Fruit fly (Drosophila melanogaster) whole organism, embryonic: ENCODE results near the gene CG9775.

ENCODE experiments used
- Ada2b ChIP-seq: fragments of 200-800 bp; sonication (Bioruptor generic); IDR thresholded peaks from 2 replicates; pipeline ENCODE4 v1.3.6; 2022; ENCODE audit warnings: missing biosample characterization, missing genetic modification characterization
- Adf1 ChIP-seq: fragments of 200-800 bp; sonication (Bioruptor generic); IDR thresholded peaks from 2 replicates; pipeline ENCODE4 v1.3.6; 2022; ENCODE audit warnings: missing biosample characterization, missing genetic modification characterization
- Atf-2 ChIP-seq: fragments of 200-800 bp; sonication (Bioruptor generic); optimal IDR thresholded peaks from 2 replicates; lab custom pipeline; 2016; ENCODE audit warnings: missing biosample characterization, missing genetic modification characterization
- CG11560 ChIP-seq: fragments of 200-800 bp; sonication (Bioruptor generic); IDR thresholded peaks from 3 replicates; pipeline ENCODE4 v1.3.6; 2022; ENCODE audit warnings: missing biosample characterization, missing genetic modification characterization
- CG13287 ChIP-seq: fragments of 200-800 bp; sonication (Bioruptor generic); IDR thresholded peaks from 2 replicates; pipeline ENCODE4 v1.3.6; 2022; ENCODE audit warnings: missing biosample characterization, missing genetic modification characterization; ENCODE audit not compliant: partially characterized antibody
- CG13424 ChIP-seq: fragments of 200-800 bp; sonication (Bioruptor generic); optimal IDR thresholded peaks from 2 replicates; lab custom pipeline; 2019; ENCODE audit warnings: missing biosample characterization, mild to moderate bottlenecking, missing genetic modification characterization, moderate library complexity
- CG13624 ChIP-seq: fragments of 200-800 bp; sonication (Bioruptor generic); optimal IDR thresholded peaks from 2 replicates; lab custom pipeline; 2016; ENCODE audit warnings: missing biosample characterization, missing genetic modification characterization
- CG13894 ChIP-seq: fragments of 200-800 bp; sonication (Bioruptor generic); optimal IDR thresholded peaks from 3 replicates; lab custom pipeline; 2018; ENCODE audit warnings: missing biosample characterization, mild to moderate bottlenecking, missing genetic modification characterization, moderate library complexity
- CG14441 ChIP-seq: fragments of 200-800 bp; sonication (Bioruptor generic); IDR thresholded peaks from 2 replicates; pipeline ENCODE4 v1.3.6; 2022; ENCODE audit warnings: missing biosample characterization, missing genetic modification characterization
- CG1832 ChIP-seq: fragments of 200-800 bp; sonication (Bioruptor generic); optimal IDR thresholded peaks from 2 replicates; lab custom pipeline; 2017; ENCODE audit warnings: missing biosample characterization, mild to moderate bottlenecking, missing genetic modification characterization, inconsistent platforms
- CG18619 ChIP-seq: fragments of 200-800 bp; sonication (Bioruptor generic); optimal IDR thresholded peaks from 3 replicates; lab custom pipeline; 2017; ENCODE audit warnings: missing biosample characterization, mild to moderate bottlenecking, missing genetic modification characterization
- CG18764 ChIP-seq: fragments of 200-800 bp; sonication (Bioruptor generic); optimal IDR thresholded peaks from 3 replicates; lab custom pipeline; 2016; ENCODE audit warnings: missing biosample characterization, missing genetic modification characterization
- CG4328 ChIP-seq: fragments of 200-800 bp; sonication (Bioruptor generic); optimal IDR thresholded peaks from 3 replicates; lab custom pipeline; 2017; ENCODE audit warnings: missing biosample characterization, missing genetic modification reagents, missing genetic modification characterization
- CG4360 ChIP-seq: fragments of 200-800 bp; sonication (Bioruptor generic); IDR thresholded peaks from 2 replicates; pipeline ENCODE4 v1.3.6; 2022; ENCODE audit warnings: missing biosample characterization, missing genetic modification characterization
- CG6175 ChIP-seq: fragments of 200-800 bp; sonication (Bioruptor generic); IDR thresholded peaks from 3 replicates; pipeline ENCODE4 v1.3.6; 2022; ENCODE audit warnings: missing biosample characterization, missing genetic modification characterization
- CG7928 ChIP-seq: fragments of 200-800 bp; sonication (Bioruptor generic); optimal IDR thresholded peaks from 2 replicates; lab custom pipeline; 2017; ENCODE audit warnings: missing biosample characterization, mild to moderate bottlenecking, missing genetic modification characterization
- CG8281 ChIP-seq: fragments of 200-800 bp; sonication (Bioruptor generic); optimal IDR thresholded peaks from 2 replicates; lab custom pipeline; 2018; ENCODE audit warnings: missing biosample characterization, mild to moderate bottlenecking, missing genetic modification characterization, moderate library complexity
- CG8388 ChIP-seq: fragments of 200-800 bp; sonication (Bioruptor generic); optimal IDR thresholded peaks from 2 replicates; lab custom pipeline; 2019; ENCODE audit warnings: missing biosample characterization, mild to moderate bottlenecking, missing genetic modification characterization, moderate library complexity
- Camta ChIP-seq: fragments of 200-800 bp; sonication (Bioruptor generic); optimal IDR thresholded peaks from 2 replicates; lab custom pipeline; 2016; ENCODE audit warnings: missing biosample characterization, missing genetic modification characterization
- Drgx ChIP-seq: fragments of 200-800 bp; sonication (Bioruptor generic); IDR thresholded peaks from 2 replicates; pipeline ENCODE4 v1.3.6; 2022; ENCODE audit warnings: missing biosample characterization, missing genetic modification characterization
- E2f1 ChIP-seq: fragments of 200-800 bp; sonication (Bioruptor generic); IDR thresholded peaks from 2 replicates; pipeline ENCODE4 v1.3.6; 2022; ENCODE audit warnings: missing biosample characterization, missing genetic modification characterization
- Fer3 ChIP-seq: fragments of 200-800 bp; sonication (Bioruptor generic); optimal IDR thresholded peaks from 2 replicates; lab custom pipeline; 2018; ENCODE audit warnings: missing biosample characterization, mild to moderate bottlenecking, missing genetic modification characterization, moderate library complexity
- Hr3 ChIP-seq: fragments of 200-800 bp; sonication (Bioruptor generic); optimal IDR thresholded peaks from 3 replicates; lab custom pipeline; 2016; ENCODE audit warnings: missing biosample characterization, missing genetic modification characterization
- NK7.1 ChIP-seq: fragments of 200-800 bp; sonication (Bioruptor generic); optimal IDR thresholded peaks from 3 replicates; lab custom pipeline; 2016; ENCODE audit warnings: missing biosample characterization, missing genetic modification characterization
- Neu2 ChIP-seq: fragments of 200-800 bp; sonication (Bioruptor generic); optimal IDR thresholded peaks from 3 replicates; lab custom pipeline; 2016; ENCODE audit warnings: missing biosample characterization, missing genetic modification characterization, borderline replicate concordance
- Oaz ChIP-seq: fragments of 200-800 bp; sonication (Bioruptor generic); IDR thresholded peaks from 2 replicates; pipeline ENCODE4 v1.3.6; 2022; ENCODE audit warnings: missing biosample characterization, missing genetic modification characterization
- Optix ChIP-seq: fragments of 200-800 bp; sonication (Bioruptor generic); IDR thresholded peaks from 3 replicates; pipeline ENCODE4 v1.3.6; 2022; ENCODE audit warnings: missing biosample characterization, missing genetic modification characterization
- Pdp1 ChIP-seq, 2 experiments: fragments of 200-800 bp; sonication (Bioruptor generic); optimal IDR thresholded peaks; 3 replicates each; lab custom pipeline; 2016; ENCODE audit warnings: missing biosample characterization in 2 of 2, missing genetic modification characterization in 2 of 2, mild to moderate bottlenecking in 1 of 2, moderate library complexity in 1 of 2
- Ravus ChIP-seq: fragments of 200-800 bp; sonication (Bioruptor generic); IDR thresholded peaks from 2 replicates; pipeline ENCODE4 v1.3.6; 2022; ENCODE audit warnings: missing biosample characterization, missing genetic modification characterization
- Rfx ChIP-seq: fragments of 200-800 bp; sonication (Bioruptor generic); IDR thresholded peaks from 2 replicates; pipeline ENCODE4 v1.3.6; 2022; ENCODE audit warnings: missing biosample characterization, missing genetic modification characterization
- Side ChIP-seq: fragments of 200-800 bp; sonication (Bioruptor generic); optimal IDR thresholded peaks from 2 replicates; lab custom pipeline; 2016; ENCODE audit warnings: missing biosample characterization, missing genetic modification characterization
- Taf1 ChIP-seq: fragments of 200-800 bp; sonication (Bioruptor generic); IDR thresholded peaks from 2 replicates; pipeline ENCODE4 v1.3.6; 2022; ENCODE audit warnings: missing biosample characterization, missing genetic modification characterization
- Usf ChIP-seq: fragments of 200-800 bp; sonication (Bioruptor generic); optimal IDR thresholded peaks from 2 replicates; lab custom pipeline; 2017; ENCODE audit warnings: missing genotype, missing biosample characterization, missing genetic modification characterization
- bab2 ChIP-seq: fragments of 200-800 bp; sonication (Bioruptor generic); optimal IDR thresholded peaks from 2 replicates; lab custom pipeline; 2016; ENCODE audit warnings: missing biosample characterization, missing genetic modification characterization
- bcd ChIP-seq: fragments of 200-800 bp; sonication (Bioruptor generic); optimal IDR thresholded peaks from 2 replicates; lab custom pipeline; 2017; ENCODE audit warnings: missing biosample characterization, mild to moderate bottlenecking, missing genetic modification characterization
- bowl ChIP-seq: fragments of 200-800 bp; sonication (Bioruptor generic); IDR thresholded peaks from 2 replicates; pipeline ENCODE4 v1.3.6; 2022; ENCODE audit warnings: missing biosample characterization, missing genetic modification characterization
- chn ChIP-seq: fragments of 200-800 bp; sonication (Bioruptor generic); optimal IDR thresholded peaks from 2 replicates; lab custom pipeline; 2016; ENCODE audit warnings: missing biosample characterization, missing genetic modification characterization
- crp ChIP-seq, 2 experiments: fragments of 200-800 bp; sonication (Bioruptor generic); optimal IDR thresholded peaks; 2 replicates in 1 of 2; 3 replicates in 1 of 2; lab custom pipeline; 2017; ENCODE audit warnings: missing biosample characterization in 2 of 2, missing genetic modification characterization in 2 of 2, mild to moderate bottlenecking in 1 of 2, moderate library complexity in 1 of 2
- dan ChIP-seq: fragments of 200-800 bp; sonication (Bioruptor generic); IDR thresholded peaks from 2 replicates; pipeline ENCODE4 v1.3.6; 2022; ENCODE audit warnings: missing biosample characterization, missing genetic modification characterization
- fd64A ChIP-seq: fragments of 200-800 bp; sonication (Bioruptor generic); optimal IDR thresholded peaks from 3 replicates; lab custom pipeline; 2018; ENCODE audit warnings: missing biosample characterization, mild to moderate bottlenecking, missing genetic modification characterization
- gsb-n ChIP-seq: fragments of 200-800 bp; sonication (Bioruptor generic); optimal IDR thresholded peaks from 3 replicates; lab custom pipeline; 2018; ENCODE audit warnings: missing biosample characterization, mild to moderate bottlenecking, missing genetic modification characterization
- h ChIP-seq: fragments of >200 bp; optimal IDR thresholded peaks from 2 replicates; lab custom pipeline; 2017
- hth ChIP-seq: fragments of >200 bp; optimal IDR thresholded peaks from 2 replicates; lab custom pipeline; 2017; ENCODE audit warnings: inconsistent platforms
- jigr1 ChIP-seq: fragments of 200-800 bp; sonication (Bioruptor generic); IDR thresholded peaks from 3 replicates; pipeline ENCODE4 v1.3.6; 2022; ENCODE audit warnings: missing biosample characterization, missing genetic modification characterization
- nom ChIP-seq: fragments of 200-800 bp; sonication (Bioruptor generic); optimal IDR thresholded peaks from 2 replicates; lab custom pipeline; 2017; ENCODE audit warnings: missing biosample characterization, missing genetic modification characterization, mild to moderate bottlenecking, moderate library complexity, missing genetic modification reagents
- sens ChIP-seq: fragments of 200-800 bp; sonication (Bioruptor generic); peaks from one replicate; lab custom pipeline; 2016; ENCODE audit warnings: missing biosample characterization, missing genetic modification characterization
- tna ChIP-seq: fragments of 200-800 bp; sonication (Bioruptor generic); IDR thresholded peaks from 2 replicates; pipeline ENCODE4 v1.3.6; 2022; ENCODE audit warnings: missing biosample characterization, missing genetic modification characterization; ENCODE audit not compliant: partially characterized antibody
- trh ChIP-seq: fragments of 200-800 bp; sonication (Bioruptor generic); optimal IDR thresholded peaks from 2 replicates; lab custom pipeline; 2016; ENCODE audit warnings: missing biosample characterization, missing genetic modification characterization
- unpg ChIP-seq: fragments of 200-800 bp; sonication (Bioruptor generic); optimal IDR thresholded peaks from 3 replicates; lab custom pipeline; 2018; ENCODE audit warnings: missing biosample characterization, mild to moderate bottlenecking, missing genetic modification characterization, moderate library complexity
- wek ChIP-seq: fragments of 200-800 bp; sonication (Bioruptor generic); optimal IDR thresholded peaks from 3 replicates; lab custom pipeline; 2018; ENCODE audit warnings: missing biosample characterization, mild to moderate bottlenecking, missing genetic modification characterization, moderate library complexity
- zen ChIP-seq: fragments of 200-800 bp; sonication (Bioruptor generic); optimal IDR thresholded peaks from 3 replicates; lab custom pipeline; 2018; ENCODE audit warnings: missing biosample characterization, mild to moderate bottlenecking, missing genetic modification characterization, moderate library complexity

CG9775 gene

DNA sequence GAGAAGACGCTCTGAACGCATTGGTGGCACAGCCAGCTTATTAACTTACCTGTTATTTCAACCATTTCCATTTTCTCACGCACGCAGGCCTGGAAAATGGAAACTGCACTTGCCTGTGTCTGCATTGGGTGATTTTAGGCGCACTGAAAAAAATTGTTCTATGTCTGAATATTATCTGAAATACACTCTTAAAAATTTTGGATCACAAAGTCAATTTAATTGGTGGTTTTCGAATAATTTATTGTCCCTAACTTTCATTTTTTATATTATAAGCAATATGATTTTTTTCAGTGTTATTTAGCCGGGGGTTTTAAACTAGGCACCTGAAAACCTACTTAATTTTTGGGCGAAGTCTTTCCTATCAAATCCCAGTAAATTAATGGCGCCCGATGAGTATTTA, 21.4 kb upstream of the CG9775 start (continued):
- no peak for TF ChIP-seq CG13287 (GFP tag; lab: Robert Waterston, UW)
- TF ChIP-seq crp (GFP tag; optimal IDR thresholded peaks at IDR 0.05; lab: Kevin White, UChicago): peak in 1 of 2 experiments; percentile 13
- TF ChIP-seq Neu2: peak; percentile 65
- TF ChIP-seq Rfx (GFP tag; lab: Robert Waterston, UW): peak; percentile 62
- no peak for TF ChIP-seq bowl (GFP tag; lab: Robert Waterston, UW)
- TF ChIP-seq Atf-2 (GFP tag; lab: Kevin White, UChicago): no peak
- TF ChIP-seq hth (lab: Kevin White, UChicago): no peak
- TF ChIP-seq Adf1: no peak
- TF ChIP-seq zen (tag; lab: Kevin White, UChicago): peak; percentile 97
- peak; percentile 73 for TF ChIP-seq Side
- TF ChIP-seq chn (GFP tag; lab: Kevin White, UChicago): peak; percentile 47
- 0 out of 2 replicates have a peak, but pooled peaks have one; percentile 41 for TF ChIP-seq CG4360
- TF ChIP-seq CG6175 (GFP tag; lab: Robert Waterston, UW): no peak
- TF ChIP-seq Ravus (GFP tag; lab: Robert Waterston, UW): peak; percentile 14; the same call in 1 of the 2 replicates
- TF ChIP-seq Hr3: peak; percentile 66
- TF ChIP-seq sens: peak; percentile 94
- peak; percentile 8 for TF ChIP-seq bab2
- peak; percentile 52 for TF ChIP-seq CG13624 (GFP tag; lab: Kevin White, UChicago)
- TF ChIP-seq CG4328 (GFP tag; lab: Kevin White, UChicago): no peak
- TF ChIP-seq CG13894 (tag; lab: Kevin White, UChicago): no peak
- 0 out of 2 replicates have a peak, but pooled peaks have one; percentile 10 for TF ChIP-seq Taf1 (GFP tag; lab: Robert Waterston, UW)
- TF ChIP-seq Optix (GFP tag; lab: Robert Waterston, UW): peak; percentile 50; the same call in 1 of the 3 replicates
- peak; percentile 76 for TF ChIP-seq E2f1 (GFP tag; lab: Robert Waterston, UW)
- TF ChIP-seq NK7.1 (GFP tag; lab: Kevin White, UChicago): peak; percentile 64
- no peak for TF ChIP-seq CG1832 (GFP tag; lab: Kevin White, UChicago)
- peak; percentile 46 for TF ChIP-seq CG8281 (tag; lab: Kevin White, UChicago)
- peak; percentile 86 for TF ChIP-seq unpg (GFP tag; lab: Kevin White, UChicago)
- TF ChIP-seq jigr1 (GFP tag; lab: Robert Waterston, UW): no peak; the same call in 2 of the 3 replicates
- peak; percentile 48 for TF ChIP-seq Usf (GFP tag; lab: Kevin White, UChicago)
- no peak for TF ChIP-seq tna (GFP tag; lab: Robert Waterston, UW)
- peak; percentile 69 for TF ChIP-seq Fer3 (tag; lab: Kevin White, UChicago)
- peak; percentile 73 for TF ChIP-seq CG18764
- TF ChIP-seq h: no peak
- no peak for TF ChIP-seq wek (GFP tag; lab: Kevin White, UChicago)
- peak; percentile 73 for TF ChIP-seq Drgx (GFP tag; lab: Robert Waterston, UW)
- TF ChIP-seq dan: no peak
- TF ChIP-seq CG8388 (GFP tag; lab: Kevin White, UChicago): peak; percentile 79
- no peak for TF ChIP-seq nom (GFP tag; lab: Kevin White, UChicago)
- no peak for TF ChIP-seq trh (GFP tag; lab: Kevin White, UChicago)
- TF ChIP-seq Pdp1 (GFP tag; optimal IDR thresholded peaks at IDR 0.05; lab: Kevin White, UChicago): peak; percentile 24 to 74
- TF ChIP-seq CG18619 (GFP tag; lab: Kevin White, UChicago): peak; percentile 29
- TF ChIP-seq gsb-n (tag; lab: Kevin White, UChicago): peak; percentile 81
- TF ChIP-seq Camta (GFP tag; lab: Kevin White, UChicago): peak; percentile 76
- peak; percentile 68 for TF ChIP-seq CG13424
- TF ChIP-seq CG14441 (GFP tag; lab: Robert Waterston, UW): peak; percentile 77
- peak; percentile 81 for TF ChIP-seq bcd
- TF ChIP-seq CG7928 (GFP tag; lab: Kevin White, UChicago): peak; percentile 11
- peak; percentile 75 for TF ChIP-seq Ada2b (GFP tag; lab: Robert Waterston, UW)
- peak; percentile 10 for TF ChIP-seq fd64A (GFP tag; lab: Kevin White, UChicago)
- TF ChIP-seq CG11560 (tag; lab: Robert Waterston, UW): no peak
- TF ChIP-seq Oaz (GFP tag; lab: Robert Waterston, UW): 0 out of 2 replicates have a peak, but pooled peaks have one; percentile 5
